Worm (Caenorhabditis elegans): ENCODE data around the gene lsm-8.
A peak's percentile ranks its signal among the peaks of the same experiment; 100 is the strongest.

lsm-8 gene

ce11 chrIV:6365045-6365444 is 38.7 kb downstream of the lsm-8 start, which contains the start of gene Y73B6BL.270:
Gene Y73B6BL.270 (plus strand): TSS chrIV:6365345.
- TF ChIP-seq dao-5 (tag; optimal IDR thresholded peaks at IDR 0.05) (no peak), him-1 (tag; optimal IDR thresholded peaks at IDR 0.05) (no peak), W03F9.2 (tag; optimal IDR thresholded peaks at IDR 0.05) (no peak)

ce11 chrIV:6366032-6366431 is 39.7 kb downstream of the lsm-8 start:
- TF ChIP-seq dao-5 (tag; optimal IDR thresholded peaks at IDR 0.05) (no peak), W03F9.2 (tag; optimal IDR thresholded peaks at IDR 0.05) (no peak), him-1 (tag; optimal IDR thresholded peaks at IDR 0.05) (no peak)

- TF ChIP-seq W03F9.2 (tag; optimal IDR thresholded peaks at IDR 0.05) (no peak), dao-5 (tag; optimal IDR thresholded peaks at IDR 0.05) (no peak), him-1 (tag; optimal IDR thresholded peaks at IDR 0.05) (no peak)
Observed at ce11 chrIV:6369489-6369888, 43.2 kb downstream of the lsm-8 start.

- no peak for TF ChIP-seq him-1 (tag; optimal IDR thresholded peaks at IDR 0.05)
- TF ChIP-seq dao-5 (tag; optimal IDR thresholded peaks at IDR 0.05), result no peak
- no peak for TF ChIP-seq W03F9.2 (tag; optimal IDR thresholded peaks at IDR 0.05)
Observed at ce11 chrIV:6372267-6372666, 45.9 kb downstream of the lsm-8 start.

ce11 chrIV:6372993-6373392 is 46.7 kb downstream of the lsm-8 start, which contains the start of gene smg-3:
Gene smg-3 (minus strand): TSS chrIV:6373093.
- TF ChIP-seq dao-5 (tag; optimal IDR thresholded peaks at IDR 0.05) (no peak), W03F9.2 (tag; optimal IDR thresholded peaks at IDR 0.05) (no peak), him-1 (tag; optimal IDR thresholded peaks at IDR 0.05) (no peak)

ce11 chrIV:6373721-6374120 is 47.4 kb downstream of the lsm-8 start:
- TF ChIP-seq dao-5 (tag; optimal IDR thresholded peaks at IDR 0.05), result no peak
- TF ChIP-seq W03F9.2 (tag; optimal IDR thresholded peaks at IDR 0.05), result no peak
- no peak for TF ChIP-seq him-1 (tag; optimal IDR thresholded peaks at IDR 0.05)

- TF ChIP-seq W03F9.2 (tag; optimal IDR thresholded peaks at IDR 0.05) (peak; percentile 92), him-1 (tag; optimal IDR thresholded peaks at IDR 0.05) (no peak)
Observed at ce11 chrIV:6376473-6377115, 50.3 kb downstream of the lsm-8 start, which contains the start of the genes hrpf-2 and bli-6. Gene hrpf-2 (minus strand): TSS chrIV:6376523. Gene bli-6 (plus strand): TSS chrIV:6377065.

ce11 chrIV:6377335-6378069 is 51.2 kb downstream of the lsm-8 start:
- TF ChIP-seq W03F9.2 (tag; optimal IDR thresholded peaks at IDR 0.05), result no peak

ce11 chrIV:6378398-6378797 is 52.1 kb downstream of the lsm-8 start:
- no peak for TF ChIP-seq him-1 (tag; optimal IDR thresholded peaks at IDR 0.05)
- TF ChIP-seq dao-5 (tag; optimal IDR thresholded peaks at IDR 0.05), result no peak
- no peak for TF ChIP-seq W03F9.2 (tag; optimal IDR thresholded peaks at IDR 0.05)

All from whole organism, L4/young adult.